Worm (Caenorhabditis elegans): ENCODE data around the gene F53H1.4.
A peak's percentile ranks its signal among the peaks of the same experiment; 100 is the strongest.

Gene F53H1.4

ce11 chrIV:1274583-1274982, 35.4 kb upstream of the F53H1.4 start, which contains the start of gene C09E9.1 (continued):
- TF ChIP-seq F57C9.4 (tag; optimal IDR thresholded peaks at IDR 0.05) (no peak), nhr-90 (tag; optimal IDR thresholded peaks at IDR 0.05) (no peak), mcd-1 (GFP tag; IDR thresholded peaks at IDR 0.05) (peak; percentile 72), lsl-1 (GFP tag; optimal IDR thresholded peaks at IDR 0.05) (peak; percentile 74), efl-1 (GFP tag; optimal IDR thresholded peaks at IDR 0.05) (peak; percentile 52), ekl-4 (GFP tag; IDR thresholded peaks at IDR 0.05) (peak; percentile 61), C06A6.2 (GFP tag; conservative IDR thresholded peaks at IDR 0.05) (no peak; the same call in 1 of the 2 replicates), tbp1 (GFP tag; optimal IDR thresholded peaks at IDR 0.05) (no peak), let-607 (tag; optimal IDR thresholded peaks at IDR 0.05) (no peak), rec-8 (tag; optimal IDR thresholded peaks at IDR 0.05) (no peak), egrh-3 (GFP tag; IDR thresholded peaks at IDR 0.05) (no peak; the same call in 1 of the 2 replicates), lin-35 (GFP tag; optimal IDR thresholded peaks at IDR 0.05) (peak in 1 of 3 experiments; percentile 51), ztf-26 (tag; optimal IDR thresholded peaks at IDR 0.05) (no peak), F55B11.4 (tag; optimal IDR thresholded peaks at IDR 0.05; ENCODE audit: borderline replicate concordance, insufficient read depth) (no peak), snpc-4 (GFP tag; optimal IDR thresholded peaks at IDR 0.05) (no peak), snpc-4 (tag; optimal IDR thresholded peaks at IDR 0.05) (peak in 3 of 4 experiments; percentile 11 to 44 (median 38)), hlh-12 (tag; optimal IDR thresholded peaks at IDR 0.05) (no peak), bed-1 (GFP tag; IDR thresholded peaks at IDR 0.05) (no peak), F10E7.11 (tag; optimal IDR thresholded peaks at IDR 0.05) (no peak), dox-1 (GFP tag; IDR thresholded peaks at IDR 0.05) (peak; percentile 80), B0035.1 (tag; optimal IDR thresholded peaks at IDR 0.05) (no peak), hmg-20 (GFP tag; IDR thresholded peaks at IDR 0.05) (no peak), K12H6.12 (tag; optimal IDR thresholded peaks at IDR 0.05) (peak; percentile 4), ztf-6 (GFP tag; IDR thresholded peaks at IDR 0.05) (no peak), D2030.7 (GFP tag; IDR thresholded peaks at IDR 0.05) (peak; percentile 49), snpc-3.4 (tag; optimal IDR thresholded peaks at IDR 0.05) (no peak), fkh-3 (tag; optimal IDR thresholded peaks at IDR 0.05) (no peak), chd-7 (tag; optimal IDR thresholded peaks at IDR 0.05) (no peak)

DNA sequence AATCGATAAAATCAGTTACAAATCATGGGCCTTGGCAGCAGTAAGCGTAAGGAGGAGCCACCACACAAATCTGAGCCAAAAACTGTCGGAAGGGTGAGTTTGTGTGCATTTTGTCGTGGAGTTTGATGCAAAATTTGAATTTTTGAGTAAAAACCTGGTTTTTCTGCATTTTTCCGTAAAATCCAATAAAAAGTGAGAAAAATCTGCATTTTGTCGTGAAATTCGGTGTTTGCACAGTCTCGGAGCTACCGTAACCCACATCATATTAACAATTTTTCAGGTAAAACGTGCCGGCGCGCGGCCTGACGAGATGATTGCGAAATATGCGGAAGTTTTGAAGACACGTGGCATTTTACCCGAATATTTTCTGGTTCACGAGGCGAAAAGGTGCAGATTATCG, 34.1 kb upstream of the F53H1.4 start:
- TF ChIP-seq B0019.2 (GFP tag; conservative IDR thresholded peaks at IDR 0.05): peak; percentile 89
- TF ChIP-seq die-1 (tag; optimal IDR thresholded peaks at IDR 0.05): no peak
- no peak for TF ChIP-seq tbx-9 (tag; optimal IDR thresholded peaks at IDR 0.05; ENCODE audit: borderline replicate concordance)
- TF ChIP-seq mes-4 (tag; optimal IDR thresholded peaks at IDR 0.05): no peak
- peak; percentile 18 for TF ChIP-seq lin-54 (GFP tag; optimal IDR thresholded peaks at IDR 0.05)
- TF ChIP-seq F23B12.7 (tag; optimal IDR thresholded peaks at IDR 0.05; ENCODE audit: insufficient read depth): no peak
- no peak for TF ChIP-seq ceh-79 (tag; optimal IDR thresholded peaks at IDR 0.05)
- no peak for TF ChIP-seq F49E8.2 (tag; optimal IDR thresholded peaks at IDR 0.05; ENCODE audit: insufficient read depth)
- no peak for TF ChIP-seq cebp-1 (GFP tag; IDR thresholded peaks at IDR 0.05)
- TF ChIP-seq cebp-1 (tag; optimal IDR thresholded peaks at IDR 0.05): peak; percentile 82
- no peak for TF ChIP-seq hsf-1 (GFP tag; IDR thresholded peaks at IDR 0.05)
- no peak for TF ChIP-seq F33H1.4 (GFP tag; IDR thresholded peaks at IDR 0.05)
- no peak for TF ChIP-seq F57A8.1 (GFP tag; optimal IDR thresholded peaks at IDR 0.05)
- TF ChIP-seq nfyb-1 (GFP tag; IDR thresholded peaks at IDR 0.05): no peak
- no peak for TF ChIP-seq egl-44 (GFP tag; IDR thresholded peaks at IDR 0.05)
- peak; percentile 63 for TF ChIP-seq lsl-1 (GFP tag; optimal IDR thresholded peaks at IDR 0.05)
- TF ChIP-seq mcd-1 (GFP tag; IDR thresholded peaks at IDR 0.05): 0 out of 2 replicates have a peak, but pooled peaks have one; percentile 11
- no peak for TF ChIP-seq C06A6.2 (GFP tag; conservative IDR thresholded peaks at IDR 0.05)
- no peak for TF ChIP-seq unc-62 (GFP tag; optimal IDR thresholded peaks at IDR 0.05)
- TF ChIP-seq F55B11.4 (tag; optimal IDR thresholded peaks at IDR 0.05; ENCODE audit: borderline replicate concordance, insufficient read depth): no peak

Measured in whole organism, young adult.